Fruit fly (Drosophila melanogaster) whole organism, pupa: Measurements from ENCODE around the gene yrt.

Source experiments
- CG4496 ChIP-seq: fragments of 200-800 bp; sonication (Bioruptor generic); IDR thresholded peaks from 3 replicates; pipeline ENCODE4 v1.3.6; 2022; ENCODE audit warnings: missing biosample characterization, missing genetic modification characterization
- D1 ChIP-seq: fragments of 200-800 bp; sonication (Bioruptor generic); optimal IDR thresholded peaks from 2 replicates; lab custom pipeline; 2018; ENCODE audit warnings: missing biosample characterization, mild to moderate bottlenecking, missing genetic modification characterization, moderate library complexity
- EcR ChIP-seq: fragments of 200-800 bp; sonication (Bioruptor generic); optimal IDR thresholded peaks from 3 replicates; lab custom pipeline; 2019; ENCODE audit warnings: missing biosample characterization, missing genetic modification characterization, mild to moderate bottlenecking, moderate library complexity, missing genetic modification reagents

DNA sequence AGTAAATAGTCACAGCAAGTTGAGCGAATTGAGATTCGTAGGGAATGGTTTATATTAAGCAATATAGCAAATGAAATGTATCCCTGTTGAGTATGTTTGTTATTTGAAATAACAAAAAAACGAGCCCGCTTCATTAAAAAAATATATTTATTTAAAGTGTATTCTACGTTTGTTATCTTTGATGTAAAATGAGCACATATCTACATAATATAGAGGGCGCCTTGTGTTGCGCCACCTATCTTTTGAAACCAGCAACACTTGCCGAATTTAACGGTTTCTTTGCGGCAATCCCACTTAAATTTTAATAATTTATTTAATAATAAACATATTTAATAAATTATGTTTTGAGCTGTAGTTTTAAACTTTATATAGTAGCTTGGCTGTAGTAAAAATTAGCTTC is 36.5 kb upstream of the yrt start:
- TF ChIP-seq EcR (no peak), CG4496 (GFP tag; lab: Robert Waterston, UW) (no peak), D1 (tag; lab: Kevin White, UChicago) (no peak)
